Fruit fly (Drosophila melanogaster): ENCODE results near the gene Sf3a2.
A peak's percentile ranks its signal among the peaks of the same experiment; 100 is the strongest.

Sf3a2 gene

dm6 chr3L:12837196-12837720 lies 23.4 kb upstream of the Sf3a2 start:
- TF ChIP-seq CG32006 (GFP tag; optimal IDR thresholded peaks at IDR 0.05) (peak; percentile 4), CG15336 (GFP tag; IDR thresholded peaks at IDR 0.05) (no peak), svp (GFP tag) (peak; percentile 98), dac (GFP tag; optimal IDR thresholded peaks at IDR 0.05) (no peak), vri (GFP tag; optimal IDR thresholded peaks at IDR 0.05) (peak; percentile 20), Eip78C (GFP tag) (peak; percentile 47), Eip75B (GFP tag; optimal IDR thresholded peaks at IDR 0.05) (peak; percentile 12)

- TF ChIP-seq Eip78C (GFP tag), result peak; percentile 62
- TF ChIP-seq esn (GFP tag; optimal IDR thresholded peaks at IDR 0.05), result peak; percentile 3
- TF ChIP-seq svp (GFP tag), result peak; percentile 57
- TF ChIP-seq fkh (GFP tag; optimal IDR thresholded peaks at IDR 0.05), result peak; percentile 88
- no peak for TF ChIP-seq pdm3 (GFP tag; optimal IDR thresholded peaks at IDR 0.05)
- TF ChIP-seq vri (GFP tag; optimal IDR thresholded peaks at IDR 0.05), result peak; percentile 85
- no peak for TF ChIP-seq Blimp-1 (GFP tag; optimal IDR thresholded peaks at IDR 0.05)
Measured at dm6 chr3L:12835511-12836479, 22.0 kb upstream of the Sf3a2 start.

dm6 chr3L:12834526-12835213 lies 20.9 kb upstream of the Sf3a2 start:
- TF ChIP-seq eg (GFP tag; IDR thresholded peaks at IDR 0.05) (no peak), CG3032 (tag; optimal IDR thresholded peaks at IDR 0.05) (no peak), CG6276 (GFP tag; optimal IDR thresholded peaks at IDR 0.05) (no peak), Sox102F (GFP tag; optimal IDR thresholded peaks at IDR 0.05) (no peak), CG32006 (GFP tag; optimal IDR thresholded peaks at IDR 0.05) (no peak), CG6808 (GFP tag; optimal IDR thresholded peaks at IDR 0.05) (no peak), fkh (GFP tag; optimal IDR thresholded peaks at IDR 0.05) (peak; percentile 44), CG8319 (GFP tag; optimal IDR thresholded peaks at IDR 0.05) (no peak), CG8119 (GFP tag; IDR thresholded peaks at IDR 0.05) (peak; percentile 20; the same call in 1 of the 3 replicates), Sox15 (GFP tag; optimal IDR thresholded peaks at IDR 0.05) (no peak), CG6792 (GFP tag; optimal IDR thresholded peaks at IDR 0.05) (no peak), Blimp-1 (GFP tag; optimal IDR thresholded peaks at IDR 0.05) (no peak), CG6163 (GFP tag; IDR thresholded peaks at IDR 0.05) (0 out of 3 replicates have a peak, but pooled peaks have one; percentile 16), cyc (GFP tag; optimal IDR thresholded peaks at IDR 0.05) (no peak), svp (GFP tag) (peak; percentile 82), CG3919 (GFP tag; optimal IDR thresholded peaks at IDR 0.05) (no peak), Eip75B (GFP tag; optimal IDR thresholded peaks at IDR 0.05) (no peak), lz (GFP tag; optimal IDR thresholded peaks at IDR 0.05) (no peak), CG34406 (GFP tag; optimal IDR thresholded peaks at IDR 0.05) (no peak), dac (GFP tag; optimal IDR thresholded peaks at IDR 0.05) (no peak), acj6 (GFP tag; optimal IDR thresholded peaks at IDR 0.05) (no peak), topi (GFP tag; optimal IDR thresholded peaks at IDR 0.05) (no peak), pdm3 (GFP tag; optimal IDR thresholded peaks at IDR 0.05) (no peak), Met (GFP tag; optimal IDR thresholded peaks at IDR 0.05) (no peak), CG1621 (tag; optimal IDR thresholded peaks at IDR 0.05) (no peak), Eip78C (GFP tag) (peak; percentile 9), Ets96B (tag; optimal IDR thresholded peaks at IDR 0.05) (no peak), CG4318 (GFP tag; optimal IDR thresholded peaks at IDR 0.05) (no peak), net (GFP tag; optimal IDR thresholded peaks at IDR 0.05) (no peak), ss (GFP tag; optimal IDR thresholded peaks at IDR 0.05) (no peak), CG11762 (GFP tag; optimal IDR thresholded peaks at IDR 0.05; ENCODE audit: insufficient read depth) (no peak)
